2 fruit fly cellular contexts compared by ENCODE assay signal in genomic region chr3R:16526697-16527370, dm6.
TF ChIP-seq lines count a peak whose summit lies in the region.

No protein-coding gene starts in this region.

TF ChIP-seq in whole organism, embryonic, 481 proteins besides CTCF, POLR2A, EP300 and RAD21 (continued from another document):
- TF ChIP-seq CG9609 (GFP tag; optimal IDR thresholded peaks at IDR 0.05; lab: Kevin White, UChicago) (no peak), Med (GFP tag; lab: Kevin White, UChicago) (peak; percentile 18), CG4854 (GFP tag; optimal IDR thresholded peaks at IDR 0.05; lab: Kevin White, UChicago) (no peak), CG8089 (GFP tag; optimal IDR thresholded peaks at IDR 0.05; lab: Kevin White, UChicago) (no peak), CrebB (tag; optimal IDR thresholded peaks at IDR 0.05; lab: Kevin White, UChicago) (no peak), Vsx1 (GFP tag; optimal IDR thresholded peaks at IDR 0.05; lab: Kevin White, UChicago) (no peak), fd96Cb (tag; optimal IDR thresholded peaks at IDR 0.05; lab: Kevin White, UChicago) (no peak), NK7.1 (GFP tag; optimal IDR thresholded peaks at IDR 0.05; lab: Kevin White, UChicago) (no peak), Dip3 (GFP tag; optimal IDR thresholded peaks at IDR 0.05; lab: Kevin White, UChicago) (no peak), ken (GFP tag; IDR thresholded peaks at IDR 0.05; lab: Robert Waterston, UW) (0 out of 3 replicates have a peak, but pooled peaks have one; percentile 22), jumu (GFP tag; optimal IDR thresholded peaks at IDR 0.05; lab: Kevin White, UChicago) (no peak), CG2875 (GFP tag; optimal IDR thresholded peaks at IDR 0.05; lab: Kevin White, UChicago) (no peak), CG9727 (GFP tag; optimal IDR thresholded peaks at IDR 0.05; lab: Kevin White, UChicago) (peak; percentile 41), sna (GFP tag; IDR thresholded peaks at IDR 0.05; lab: Robert Waterston, UW; ENCODE audit: partially characterized antibody) (no peak), CG11560 (tag; IDR thresholded peaks at IDR 0.05; lab: Robert Waterston, UW) (no peak), phol (tag; optimal IDR thresholded peaks at IDR 0.05; lab: Kevin White, UChicago) (peak; percentile 5), chif (GFP tag; optimal IDR thresholded peaks at IDR 0.05; lab: Kevin White, UChicago) (no peak), CG12219 (GFP tag; optimal IDR thresholded peaks at IDR 0.05; lab: Kevin White, UChicago) (no peak), CG14710 (tag; optimal IDR thresholded peaks at IDR 0.05; lab: Kevin White, UChicago) (peak; percentile 26), Dbx (GFP tag; IDR thresholded peaks at IDR 0.05; lab: Robert Waterston, UW) (no peak), CG16815 (GFP tag; optimal IDR thresholded peaks at IDR 0.05; lab: Kevin White, UChicago) (no peak), pita (GFP tag; optimal IDR thresholded peaks at IDR 0.05; lab: Kevin White, UChicago) (no peak), odd (GFP tag; optimal IDR thresholded peaks at IDR 0.05; lab: Kevin White, UChicago) (no peak), ci (GFP tag; IDR thresholded peaks at IDR 0.05; lab: Robert Waterston, UW) (no peak), ase (GFP tag; IDR thresholded peaks at IDR 0.05; lab: Robert Waterston, UW) (no peak), CG13894 (tag; optimal IDR thresholded peaks at IDR 0.05; lab: Kevin White, UChicago) (no peak), Ssrp (tag; optimal IDR thresholded peaks at IDR 0.05; lab: Kevin White, UChicago) (no peak), CG4328 (GFP tag; optimal IDR thresholded peaks at IDR 0.05; lab: Kevin White, UChicago) (no peak), CG9437 (GFP tag; optimal IDR thresholded peaks at IDR 0.05; lab: Kevin White, UChicago) (no peak), CoRest (tag; optimal IDR thresholded peaks at IDR 0.05; lab: Kevin White, UChicago) (no peak), CG11723 (GFP tag; optimal IDR thresholded peaks at IDR 0.05; lab: Kevin White, UChicago) (no peak), sens (GFP tag; lab: Kevin White, UChicago) (peak; percentile 36), Nf-YC (tag; optimal IDR thresholded peaks at IDR 0.05; lab: Kevin White, UChicago) (no peak), eyg (GFP tag; optimal IDR thresholded peaks at IDR 0.05; lab: Kevin White, UChicago) (no peak), Sry-β (GFP tag; optimal IDR thresholded peaks at IDR 0.05; lab: Kevin White, UChicago) (no peak), hb (GFP tag; IDR thresholded peaks at IDR 0.05; lab: Robert Waterston, UW; ENCODE audit: partially characterized antibody) (no peak), tx (GFP tag; optimal IDR thresholded peaks at IDR 0.05; lab: Kevin White, UChicago) (no peak), toy (GFP tag; IDR thresholded peaks at IDR 0.05; lab: Robert Waterston, UW) (no peak), zfh2 (GFP tag; optimal IDR thresholded peaks at IDR 0.05; lab: Kevin White, UChicago) (no peak), CG4360 (GFP tag; IDR thresholded peaks at IDR 0.05; lab: Robert Waterston, UW) (no peak), jing (GFP tag; optimal IDR thresholded peaks at IDR 0.05; lab: Kevin White, UChicago) (no peak), seq (GFP tag; IDR thresholded peaks at IDR 0.05; lab: Robert Waterston, UW) (no peak), ara (GFP tag; IDR thresholded peaks at IDR 0.05; lab: Robert Waterston, UW) (no peak), eve (GFP tag; optimal IDR thresholded peaks at IDR 0.05; lab: Kevin White, UChicago) (no peak), tna (GFP tag; IDR thresholded peaks at IDR 0.05; lab: Robert Waterston, UW; ENCODE audit: partially characterized antibody) (no peak), zf30C (GFP tag; optimal IDR thresholded peaks at IDR 0.05; lab: Kevin White, UChicago) (peak; percentile 44)

TF ChIP-seq in whole organism, prepupa, 60 proteins besides CTCF, POLR2A, EP300 and RAD21 (continued from another document):
- TF ChIP-seq pdm3 (GFP tag; optimal IDR thresholded peaks at IDR 0.05; lab: Kevin White, UChicago) (peak; percentile 73), Lpt (GFP tag; optimal IDR thresholded peaks at IDR 0.05; lab: Kevin White, UChicago) (peak; percentile 87), CG6792 (GFP tag; optimal IDR thresholded peaks at IDR 0.05; lab: Kevin White, UChicago) (peak; percentile 61), CG6808 (GFP tag; optimal IDR thresholded peaks at IDR 0.05; lab: Kevin White, UChicago) (peak; percentile 82), acj6 (GFP tag; optimal IDR thresholded peaks at IDR 0.05; lab: Kevin White, UChicago) (peak; percentile 73), Blimp-1 (GFP tag; optimal IDR thresholded peaks at IDR 0.05; lab: Kevin White, UChicago) (peak; percentile 17), CG11902 (GFP tag; optimal IDR thresholded peaks at IDR 0.05; lab: Kevin White, UChicago) (peak; percentile 47), Smox (GFP tag; optimal IDR thresholded peaks at IDR 0.05; lab: Kevin White, UChicago) (peak; percentile 44), CG31627 (GFP tag; optimal IDR thresholded peaks at IDR 0.05; lab: Kevin White, UChicago) (peak; percentile 41), Eip78C (GFP tag; lab: Kevin White, UChicago) (peak; percentile 93), dsx (GFP tag; optimal IDR thresholded peaks at IDR 0.05; lab: Kevin White, UChicago; ENCODE audit: poor library complexity, severe bottlenecking) (peak; percentile 37), Ets21C (GFP tag; optimal IDR thresholded peaks at IDR 0.05; lab: Kevin White, UChicago) (no peak), Sox15 (GFP tag; optimal IDR thresholded peaks at IDR 0.05; lab: Kevin White, UChicago) (peak; percentile 26), CG15336 (GFP tag; IDR thresholded peaks at IDR 0.05; lab: Robert Waterston, UW) (peak; percentile 39; the same call in 1 of the 2 replicates), spab (GFP tag; optimal IDR thresholded peaks at IDR 0.05; lab: Kevin White, UChicago) (peak; percentile 75), Sox14 (GFP tag; optimal IDR thresholded peaks at IDR 0.05; lab: Kevin White, UChicago) (peak; percentile 83), CG34406 (GFP tag; optimal IDR thresholded peaks at IDR 0.05; lab: Kevin White, UChicago) (peak; percentile 53), CG8632 (GFP tag; optimal IDR thresholded peaks at IDR 0.05; lab: Kevin White, UChicago) (peak; percentile 59), CG3919 (GFP tag; optimal IDR thresholded peaks at IDR 0.05; lab: Kevin White, UChicago) (peak; percentile 76), ss (GFP tag; optimal IDR thresholded peaks at IDR 0.05; lab: Kevin White, UChicago) (peak; percentile 68), salr (GFP tag; optimal IDR thresholded peaks at IDR 0.05; lab: Kevin White, UChicago) (peak; percentile 16 to 77), Sox102F (GFP tag; optimal IDR thresholded peaks at IDR 0.05; lab: Kevin White, UChicago) (no peak), vri (GFP tag; optimal IDR thresholded peaks at IDR 0.05; lab: Kevin White, UChicago) (no peak), CG10669 (GFP tag; optimal IDR thresholded peaks at IDR 0.05; lab: Kevin White, UChicago) (peak; percentile 80), CG4318 (GFP tag; optimal IDR thresholded peaks at IDR 0.05; lab: Kevin White, UChicago) (peak; percentile 28), fd59A (GFP tag; optimal IDR thresholded peaks at IDR 0.05; lab: Kevin White, UChicago) (peak; percentile 72), svp (GFP tag; lab: Kevin White, UChicago) (peak; percentile 65), Hr38 (GFP tag; optimal IDR thresholded peaks at IDR 0.05; lab: Kevin White, UChicago) (no peak), OdsH (GFP tag; optimal IDR thresholded peaks at IDR 0.05; lab: Kevin White, UChicago) (peak; percentile 72), achi (GFP tag; optimal IDR thresholded peaks at IDR 0.05; lab: Kevin White, UChicago) (peak; percentile 78), fd85E (GFP tag; optimal IDR thresholded peaks at IDR 0.05; lab: Kevin White, UChicago) (peak; percentile 78), CG6276 (GFP tag; optimal IDR thresholded peaks at IDR 0.05; lab: Kevin White, UChicago) (peak; percentile 27), CG16779 (tag; optimal IDR thresholded peaks at IDR 0.05; lab: Kevin White, UChicago) (peak; percentile 40), CG11294 (GFP tag; IDR thresholded peaks at IDR 0.05; lab: Robert Waterston, UW) (no peak), Eip93F (GFP tag; optimal IDR thresholded peaks at IDR 0.05; lab: Kevin White, UChicago) (no peak), topi (GFP tag; optimal IDR thresholded peaks at IDR 0.05; lab: Kevin White, UChicago) (peak; percentile 60)
TF ChIP-seq in whole organism, prepupa: peak in this region for 49.
